Fruit fly (Drosophila melanogaster): ENCODE results near the gene CG12025.

CG12025 gene

DNA sequence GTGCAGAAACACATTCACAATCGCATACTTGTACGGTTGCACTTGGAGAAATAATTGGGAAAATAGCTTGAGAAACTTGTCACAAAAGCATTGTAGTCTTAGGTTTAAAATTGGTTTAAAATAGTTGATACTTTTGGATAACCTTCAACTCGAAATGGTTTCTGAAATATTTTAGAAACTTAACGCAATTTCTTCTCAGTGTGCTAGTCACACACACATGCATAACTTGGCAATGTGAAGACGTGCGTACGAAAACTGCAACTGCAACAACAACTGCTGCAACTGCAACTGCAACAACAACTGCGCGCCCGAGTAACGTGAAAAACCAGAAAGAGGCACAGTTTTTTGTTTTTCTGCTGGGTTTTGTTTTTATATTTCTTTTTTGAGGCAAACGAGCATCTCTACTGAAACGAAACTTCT, 20.9 kb downstream of the CG12025 start (continued):
- no peak for TF ChIP-seq Trl (optimal IDR thresholded peaks at IDR 0.05)
- TF ChIP-seq Trl (GFP tag; optimal IDR thresholded peaks at IDR 0.05) = peak; percentile 86
- TF ChIP-seq luna (GFP tag; optimal IDR thresholded peaks at IDR 0.05) = no peak
- peak; percentile 50 for TF ChIP-seq psq (GFP tag; optimal IDR thresholded peaks at IDR 0.05)
- TF ChIP-seq CG18619 (GFP tag; optimal IDR thresholded peaks at IDR 0.05) = peak; percentile 46
- peak; percentile 74 for TF ChIP-seq CG17385 (GFP tag; optimal IDR thresholded peaks at IDR 0.05)
- TF ChIP-seq gsb (GFP tag; IDR thresholded peaks at IDR 0.05) = 0 out of 2 replicates have a peak, but pooled peaks have one; percentile 26
- TF ChIP-seq Med (GFP tag) = peak; percentile 96
- TF ChIP-seq Nf-YA (GFP tag; IDR thresholded peaks at IDR 0.05) = peak; percentile 76
- peak; percentile 12 for TF ChIP-seq CG3281 (GFP tag; optimal IDR thresholded peaks at IDR 0.05)
- peak; percentile 71 for TF ChIP-seq CG31388 (GFP tag; optimal IDR thresholded peaks at IDR 0.05)
- TF ChIP-seq bbx (GFP tag; IDR thresholded peaks at IDR 0.05; ENCODE audit: partially characterized antibody) = no peak
- peak; percentile 80 for TF ChIP-seq wor (GFP tag; IDR thresholded peaks at IDR 0.05)
- peak; percentile 78 for TF ChIP-seq kah (GFP tag; optimal IDR thresholded peaks at IDR 0.05)
- TF ChIP-seq pho (GFP tag; optimal IDR thresholded peaks at IDR 0.05) = peak; percentile 40
- peak; percentile 81 for TF ChIP-seq CG1529 (GFP tag; optimal IDR thresholded peaks at IDR 0.05)
- peak; percentile 80 for TF ChIP-seq CG10654 (GFP tag; optimal IDR thresholded peaks at IDR 0.05)
- peak; percentile 93 for TF ChIP-seq CG17359 (tag; optimal IDR thresholded peaks at IDR 0.05)
- TF ChIP-seq ab (GFP tag; optimal IDR thresholded peaks at IDR 0.05) = no peak
- peak in 1 of 2 experiments; percentile 36 for TF ChIP-seq tll (GFP tag; optimal IDR thresholded peaks at IDR 0.05)
- peak; percentile 68; the same call in 1 of the 2 replicates for TF ChIP-seq bowl (GFP tag; IDR thresholded peaks at IDR 0.05)
- TF ChIP-seq sug (tag; optimal IDR thresholded peaks at IDR 0.05) = peak; percentile 9
- TF ChIP-seq scrt (GFP tag; optimal IDR thresholded peaks at IDR 0.05) = peak; percentile 48
- TF ChIP-seq CG16863 (GFP tag; optimal IDR thresholded peaks at IDR 0.05) = peak; percentile 89
- TF ChIP-seq CG11085 (GFP tag; IDR thresholded peaks at IDR 0.05) = no peak; the same call in 1 of the 2 replicates
- TF ChIP-seq mam (GFP tag; optimal IDR thresholded peaks at IDR 0.05) = peak; percentile 39
- no peak for TF ChIP-seq schlank (tag; optimal IDR thresholded peaks at IDR 0.05)
- peak; percentile 98 for TF ChIP-seq sens (GFP tag)
- TF ChIP-seq CG8924 (tag; optimal IDR thresholded peaks at IDR 0.05) = peak; percentile 85
- peak; percentile 78 for TF ChIP-seq CG33213 (GFP tag; optimal IDR thresholded peaks at IDR 0.05)
- TF ChIP-seq Rx (GFP tag; IDR thresholded peaks at IDR 0.05) = peak; percentile 83
- TF ChIP-seq Sry-δ (GFP tag; optimal IDR thresholded peaks at IDR 0.05) = peak; percentile 37
- TF ChIP-seq Meics (GFP tag; optimal IDR thresholded peaks at IDR 0.05) = peak; percentile 60
- TF ChIP-seq run (tag; optimal IDR thresholded peaks at IDR 0.05) = peak; percentile 24
- 0 out of 2 replicates have a peak, but pooled peaks have one; percentile 46 for TF ChIP-seq Lim3 (GFP tag; IDR thresholded peaks at IDR 0.05)
- peak; percentile 81 for TF ChIP-seq Ptx1 (GFP tag; IDR thresholded peaks at IDR 0.05)
- TF ChIP-seq sima (GFP tag; optimal IDR thresholded peaks at IDR 0.05) = peak; percentile 37
- TF ChIP-seq CG9609 (GFP tag; optimal IDR thresholded peaks at IDR 0.05) = peak; percentile 79
- TF ChIP-seq CG43689 (GFP tag; IDR thresholded peaks at IDR 0.05) = peak; percentile 60; the same call in 1 of the 2 replicates
- peak; percentile 37 for TF ChIP-seq fd3F (GFP tag; optimal IDR thresholded peaks at IDR 0.05)
- TF ChIP-seq CG14014 (GFP tag; IDR thresholded peaks at IDR 0.05) = peak; percentile 62; the same call in 1 of the 2 replicates
- TF ChIP-seq ham (GFP tag; IDR thresholded peaks at IDR 0.05) = no peak
- TF ChIP-seq cwo (GFP tag; optimal IDR thresholded peaks at IDR 0.05) = peak; percentile 41
- TF ChIP-seq gt (GFP tag; IDR thresholded peaks at IDR 0.05) = peak; percentile 61
- no peak for TF ChIP-seq HLHmδ (GFP tag; optimal IDR thresholded peaks at IDR 0.05)
- TF ChIP-seq HmgZ (tag; optimal IDR thresholded peaks at IDR 0.05) = peak; percentile 39
- TF ChIP-seq Dll (GFP tag; IDR thresholded peaks at IDR 0.05; ENCODE audit: partially characterized antibody) = no peak
- peak; percentile 83 for TF ChIP-seq Elba2 (GFP tag; optimal IDR thresholded peaks at IDR 0.05)
- peak; percentile 89 for TF ChIP-seq pnt (GFP tag; optimal IDR thresholded peaks at IDR 0.05)
- peak; percentile 66 for TF ChIP-seq PHDP (tag; optimal IDR thresholded peaks at IDR 0.05)
- TF ChIP-seq pum (GFP tag; optimal IDR thresholded peaks at IDR 0.05) = peak; percentile 85
- peak; percentile 94 for TF ChIP-seq CG15696 (tag; optimal IDR thresholded peaks at IDR 0.05)
